Worm (Caenorhabditis elegans): ENCODE data around the gene nrf-5.

ce11 chrV:13803902-13804301, 24.2 kb upstream of the nrf-5 start, which contains the start of gene swan-2:
- TF ChIP-seq hnd-1 (tag; optimal IDR thresholded peaks at IDR 0.05) (no peak), ama-1 (optimal IDR thresholded peaks at IDR 0.05) (peak; percentile 22), ceh-36 (tag; optimal IDR thresholded peaks at IDR 0.05) (no peak), tra-4 (tag; optimal IDR thresholded peaks at IDR 0.05) (no peak), F13C5.2 (tag; optimal IDR thresholded peaks at IDR 0.05) (no peak), tbx-37 (GFP tag; conservative IDR thresholded peaks at IDR 0.05) (no peak), B0310.2 (tag; optimal IDR thresholded peaks at IDR 0.05) (no peak), flt-1 (GFP tag; IDR thresholded peaks at IDR 0.05) (no peak)
